Fruit fly (Drosophila melanogaster) whole organism, embryonic: ENCODE results near the gene CG13131.
A peak's percentile ranks its signal among the peaks of the same experiment; 100 is the strongest.

Source experiments
- CG10462 ChIP-seq: fragments of 200-800 bp; sonication (Bioruptor generic); optimal IDR thresholded peaks from 2 replicates; lab custom pipeline; 2016; ENCODE audit warnings: missing biosample characterization, missing genetic modification characterization
- CG11695 ChIP-seq: fragments of 200-800 bp; sonication (Bioruptor generic); IDR thresholded peaks from 3 replicates; pipeline ENCODE4 v1.3.6; 2022; ENCODE audit warnings: missing biosample characterization, missing genetic modification characterization
- CG11696 ChIP-seq: fragments of 200-800 bp; sonication (Bioruptor generic); IDR thresholded peaks from 2 replicates; pipeline ENCODE4 v1.3.6; 2022; ENCODE audit warnings: missing biosample characterization, missing genetic modification characterization
- CG12391 ChIP-seq: fragments of 200-800 bp; sonication (Bioruptor generic); optimal IDR thresholded peaks from 3 replicates; lab custom pipeline; 2018; ENCODE audit warnings: missing biosample characterization, mild to moderate bottlenecking, missing genetic modification characterization, moderate library complexity
- CG13894 ChIP-seq: fragments of 200-800 bp; sonication (Bioruptor generic); optimal IDR thresholded peaks from 3 replicates; lab custom pipeline; 2018; ENCODE audit warnings: missing biosample characterization, mild to moderate bottlenecking, missing genetic modification characterization, moderate library complexity
- CG17328 ChIP-seq: fragments of 200-800 bp; sonication (Bioruptor generic); IDR thresholded peaks from 2 replicates; pipeline ENCODE4 v1.3.6; 2022; ENCODE audit warnings: missing biosample characterization, missing genetic modification characterization
- CG30403 ChIP-seq: fragments of 200-800 bp; sonication (Bioruptor generic); optimal IDR thresholded peaks from 3 replicates; lab custom pipeline; 2016; ENCODE audit warnings: missing biosample characterization, missing genetic modification characterization
- CG32772 ChIP-seq: fragments of 200-800 bp; sonication (Bioruptor generic); IDR thresholded peaks from 2 replicates; pipeline ENCODE4 v1.3.6; 2022; ENCODE audit warnings: missing biosample characterization, missing genetic modification characterization
- CG33557 ChIP-seq: fragments of 200-800 bp; sonication (Bioruptor generic); optimal IDR thresholded peaks from 2 replicates; lab custom pipeline; 2019; ENCODE audit warnings: missing biosample characterization, mild to moderate bottlenecking, missing genetic modification characterization, moderate library complexity
- CG4424 ChIP-seq: fragments of 200-800 bp; sonication (Bioruptor generic); optimal IDR thresholded peaks from 3 replicates; lab custom pipeline; 2016; ENCODE audit warnings: missing biosample characterization, missing genetic modification characterization
- CG5180 ChIP-seq: fragments of 200-800 bp; sonication (Bioruptor generic); optimal IDR thresholded peaks from 3 replicates; lab custom pipeline; 2017; ENCODE audit warnings: missing biosample characterization, missing genetic modification characterization, mild to moderate bottlenecking, moderate library complexity, missing genetic modification reagents
- CG6175 ChIP-seq: fragments of 200-800 bp; sonication (Bioruptor generic); IDR thresholded peaks from 3 replicates; pipeline ENCODE4 v1.3.6; 2022; ENCODE audit warnings: missing biosample characterization, missing genetic modification characterization
- CG6813 ChIP-seq: fragments of 200-800 bp; sonication (Bioruptor generic); optimal IDR thresholded peaks from 2 replicates; lab custom pipeline; 2017; ENCODE audit warnings: missing biosample characterization, missing genetic modification characterization, mild to moderate bottlenecking, moderate library complexity, missing genetic modification reagents
- CG8388 ChIP-seq: fragments of 200-800 bp; sonication (Bioruptor generic); optimal IDR thresholded peaks from 2 replicates; lab custom pipeline; 2019; ENCODE audit warnings: missing biosample characterization, mild to moderate bottlenecking, missing genetic modification characterization, moderate library complexity
- CG9727 ChIP-seq: fragments of 200-800 bp; sonication (Bioruptor generic); optimal IDR thresholded peaks from 3 replicates; lab custom pipeline; 2017; ENCODE audit warnings: missing biosample characterization, mild to moderate bottlenecking, missing genetic modification characterization
- CHES-1-like ChIP-seq: fragments of 200-800 bp; sonication (Bioruptor generic); optimal IDR thresholded peaks from 2 replicates; lab custom pipeline; 2016; ENCODE audit warnings: missing biosample characterization, missing genetic modification characterization
- Dek ChIP-seq: fragments of 200-800 bp; sonication (Bioruptor generic); optimal IDR thresholded peaks from 3 replicates; lab custom pipeline; 2019; ENCODE audit warnings: missing biosample characterization, mild to moderate bottlenecking, missing genetic modification characterization, moderate library complexity
- Dp ChIP-seq: fragments of 200-800 bp; sonication (Bioruptor generic); optimal IDR thresholded peaks from 2 replicates; lab custom pipeline; 2018; ENCODE audit warnings: missing biosample characterization, mild to moderate bottlenecking, missing genetic modification characterization, moderate library complexity
- Fer2 ChIP-seq: fragments of 200-800 bp; sonication (Bioruptor generic); optimal IDR thresholded peaks from 2 replicates; lab custom pipeline; 2018; ENCODE audit warnings: missing biosample characterization, mild to moderate bottlenecking, missing genetic modification characterization, moderate library complexity
- GATAe ChIP-seq: fragments of 200-800 bp; sonication (Bioruptor generic); conservative IDR thresholded peaks from 2 replicates; pipeline ENCODE4 v1.3.6; 2022; ENCODE audit warnings: missing biosample characterization, missing genetic modification characterization
- HLH54F ChIP-seq: fragments of 200-800 bp; sonication (Bioruptor generic); optimal IDR thresholded peaks from 3 replicates; lab custom pipeline; 2016; ENCODE audit warnings: missing biosample characterization, missing genetic modification characterization
- Oli ChIP-seq: fragments of 200-800 bp; sonication (Bioruptor generic); optimal IDR thresholded peaks from 2 replicates; lab custom pipeline; 2018; ENCODE audit warnings: missing biosample characterization, mild to moderate bottlenecking, missing genetic modification characterization, moderate library complexity
- PHDP ChIP-seq: fragments of 200-800 bp; sonication (Bioruptor generic); optimal IDR thresholded peaks from 3 replicates; lab custom pipeline; 2018; ENCODE audit warnings: missing biosample characterization, mild to moderate bottlenecking, missing genetic modification characterization, moderate library complexity
- Side ChIP-seq: fragments of 200-800 bp; sonication (Bioruptor generic); optimal IDR thresholded peaks from 2 replicates; lab custom pipeline; 2016; ENCODE audit warnings: missing biosample characterization, missing genetic modification characterization
- Sox100B ChIP-seq: fragments of 200-800 bp; sonication (Bioruptor generic); optimal IDR thresholded peaks from 3 replicates; lab custom pipeline; 2018; ENCODE audit warnings: missing biosample characterization, mild to moderate bottlenecking, missing genetic modification characterization
- Usf ChIP-seq: fragments of 200-800 bp; sonication (Bioruptor generic); optimal IDR thresholded peaks from 2 replicates; lab custom pipeline; 2017; ENCODE audit warnings: missing genotype, missing biosample characterization, missing genetic modification characterization
- YL-1 ChIP-seq: fragments of 200-800 bp; sonication (Bioruptor generic); optimal IDR thresholded peaks from 3 replicates; lab custom pipeline; 2017; ENCODE audit warnings: missing biosample characterization, mild to moderate bottlenecking, missing genetic modification characterization
- ab ChIP-seq: fragments of 200-800 bp; sonication (Bioruptor generic); optimal IDR thresholded peaks from 2 replicates; lab custom pipeline; 2016; ENCODE audit warnings: missing biosample characterization, missing genetic modification characterization
- abd-A ChIP-seq: fragments of 200-800 bp; sonication (Bioruptor generic); optimal IDR thresholded peaks from 3 replicates; lab custom pipeline; 2019; ENCODE audit warnings: missing biosample characterization, mild to moderate bottlenecking, missing genetic modification characterization, moderate library complexity
- ase ChIP-seq: fragments of 200-800 bp; sonication (Bioruptor generic); IDR thresholded peaks from 3 replicates; pipeline ENCODE4 v1.3.6; 2022; ENCODE audit warnings: missing biosample characterization, missing genetic modification characterization
- bab2 ChIP-seq: fragments of 200-800 bp; sonication (Bioruptor generic); optimal IDR thresholded peaks from 2 replicates; lab custom pipeline; 2016; ENCODE audit warnings: missing biosample characterization, missing genetic modification characterization
- cad ChIP-seq: fragments of >200 bp; optimal IDR thresholded peaks from 2 replicates; lab custom pipeline; 2017; ENCODE audit warnings: missing biosample characterization, missing genetic modification characterization
- cato ChIP-seq: fragments of 200-800 bp; sonication (Bioruptor generic); optimal IDR thresholded peaks from 2 replicates; lab custom pipeline; 2016; ENCODE audit warnings: missing biosample characterization, missing genetic modification characterization, borderline replicate concordance
- caup ChIP-seq: fragments of 200-800 bp; sonication (Bioruptor generic); optimal IDR thresholded peaks from 3 replicates; lab custom pipeline; 2017; ENCODE audit warnings: missing biosample characterization, mild to moderate bottlenecking, missing genetic modification characterization, moderate library complexity; ENCODE audit not compliant: severe bottlenecking
- crc ChIP-seq: fragments of 200-800 bp; sonication (Bioruptor generic); optimal IDR thresholded peaks from 2 replicates; lab custom pipeline; 2016; ENCODE audit warnings: missing biosample characterization, missing genetic modification characterization
- danr ChIP-seq: fragments of 200-800 bp; sonication (Bioruptor generic); IDR thresholded peaks from 2 replicates; pipeline ENCODE4 v1.3.6; 2022; ENCODE audit warnings: missing biosample characterization, missing genetic modification characterization
- dmrt11E ChIP-seq: fragments of 200-800 bp; sonication (Bioruptor generic); optimal IDR thresholded peaks from 3 replicates; lab custom pipeline; 2018; ENCODE audit warnings: missing biosample characterization, mild to moderate bottlenecking, missing genetic modification characterization, moderate library complexity
- fd102C ChIP-seq: fragments of 200-800 bp; sonication (Bioruptor generic); optimal IDR thresholded peaks from 2 replicates; lab custom pipeline; 2018; ENCODE audit warnings: missing biosample characterization, mild to moderate bottlenecking, missing genetic modification characterization, moderate library complexity
- fu2 ChIP-seq: fragments of 200-800 bp; sonication (Bioruptor generic); optimal IDR thresholded peaks from 2 replicates; lab custom pipeline; 2016; ENCODE audit warnings: missing biosample characterization, missing genetic modification characterization
- grau ChIP-seq: fragments of 200-800 bp; optimal IDR thresholded peaks from 3 replicates; lab custom pipeline; 2019; ENCODE audit warnings: missing biosample characterization, mild to moderate bottlenecking, missing genetic modification characterization, moderate library complexity
- grn ChIP-seq: fragments of 200-800 bp; sonication (Bioruptor generic); optimal IDR thresholded peaks from 3 replicates; lab custom pipeline; 2017; ENCODE audit warnings: missing biosample characterization, missing genetic modification characterization
- gro ChIP-seq: fragments of 200-800 bp; sonication (Bioruptor generic); optimal IDR thresholded peaks from 2 replicates; lab custom pipeline; 2016; ENCODE audit warnings: missing biosample characterization, missing genetic modification characterization
- ham ChIP-seq: fragments of 200-800 bp; sonication (Bioruptor generic); IDR thresholded peaks from 2 replicates; pipeline ENCODE4 v1.3.6; 2022; ENCODE audit warnings: missing biosample characterization, missing genetic modification characterization
- mirr ChIP-seq: fragments of 200-800 bp; sonication (Bioruptor generic); optimal IDR thresholded peaks from 3 replicates; lab custom pipeline; 2018; ENCODE audit warnings: missing biosample characterization, mild to moderate bottlenecking, missing genetic modification characterization
- nerfin-1 ChIP-seq: fragments of 200-800 bp; sonication (Bioruptor generic); optimal IDR thresholded peaks from 3 replicates; lab custom pipeline; 2019; ENCODE audit warnings: missing biosample characterization, mild to moderate bottlenecking, missing genetic modification characterization, moderate library complexity
- oc ChIP-seq: fragments of 200-800 bp; sonication (Bioruptor generic); optimal IDR thresholded peaks from 2 replicates; lab custom pipeline; 2018; ENCODE audit warnings: missing biosample characterization, mild to moderate bottlenecking, missing genetic modification characterization, moderate library complexity
- org-1 ChIP-seq: fragments of 200-800 bp; sonication (Bioruptor generic); optimal IDR thresholded peaks from 2 replicates; lab custom pipeline; 2017; ENCODE audit warnings: missing biosample characterization, missing genetic modification characterization
- pfk ChIP-seq: fragments of 200-800 bp; sonication (Bioruptor generic); optimal IDR thresholded peaks from 2 replicates; lab custom pipeline; 2018; ENCODE audit warnings: missing biosample characterization, mild to moderate bottlenecking, missing genetic modification characterization, moderate library complexity
- toy ChIP-seq: fragments of 200-800 bp; sonication (Bioruptor generic); IDR thresholded peaks from 2 replicates; pipeline ENCODE4 v1.3.6; 2022; ENCODE audit warnings: missing biosample characterization, missing genetic modification characterization
- trem ChIP-seq: fragments of 200-800 bp; optimal IDR thresholded peaks from 3 replicates; lab custom pipeline; 2019; ENCODE audit warnings: missing biosample characterization, mild to moderate bottlenecking, missing genetic modification characterization, moderate library complexity
- z ChIP-seq: fragments of 200-800 bp; sonication (Bioruptor generic); IDR thresholded peaks from 3 replicates; pipeline ENCODE4 v1.3.6; 2022; ENCODE audit warnings: missing biosample characterization, missing genetic modification characterization

The CG13131 gene

dm6 chr2L:10057236-10057635, 40.0 kb upstream of the CG13131 start (continued):
- no peak for TF ChIP-seq fd102C (GFP tag; lab: Kevin White, UChicago)
- TF ChIP-seq ham, result no peak
- TF ChIP-seq Side (GFP tag; lab: Kevin White, UChicago), result peak; percentile 78
- peak; percentile 48; the same call in 1 of the 2 replicates for TF ChIP-seq danr
- TF ChIP-seq cad (GFP tag; lab: Kevin White, UChicago), result no peak
- TF ChIP-seq mirr (GFP tag; lab: Kevin White, UChicago), result no peak
- peak; percentile 70; the same call in 2 of the 3 replicates for TF ChIP-seq CG11695 (GFP tag; lab: Robert Waterston, UW)
- TF ChIP-seq Oli (tag; lab: Kevin White, UChicago), result peak; percentile 73
- peak; percentile 57 for TF ChIP-seq org-1 (GFP tag; lab: Kevin White, UChicago)
- TF ChIP-seq z (GFP tag; lab: Robert Waterston, UW), result no peak
- TF ChIP-seq abd-A (tag; lab: Kevin White, UChicago), result no peak
- peak; percentile 50 for TF ChIP-seq trem
- TF ChIP-seq CG6813 (GFP tag; lab: Kevin White, UChicago), result peak; percentile 58
- peak; percentile 56 for TF ChIP-seq Usf (GFP tag; lab: Kevin White, UChicago)
- TF ChIP-seq gro (GFP tag; lab: Kevin White, UChicago), result no peak
- peak; percentile 46; the same call in 1 of the 3 replicates for TF ChIP-seq CG6175 (GFP tag; lab: Robert Waterston, UW)
- TF ChIP-seq CG5180 (GFP tag; lab: Kevin White, UChicago), result peak; percentile 24
- TF ChIP-seq toy (GFP tag; lab: Robert Waterston, UW), result 0 out of 2 replicates have a peak, but pooled peaks have one; percentile 34
- peak; percentile 44 for TF ChIP-seq PHDP (tag; lab: Kevin White, UChicago)
- TF ChIP-seq crc (GFP tag; lab: Kevin White, UChicago), result peak; percentile 51
- peak; percentile 51 for TF ChIP-seq grau (tag; lab: Kevin White, UChicago)
- TF ChIP-seq cato (GFP tag; lab: Kevin White, UChicago), result peak; percentile 12
- TF ChIP-seq HLH54F (GFP tag; lab: Kevin White, UChicago), result peak; percentile 59
- TF ChIP-seq CG13894 (tag; lab: Kevin White, UChicago), result no peak
- TF ChIP-seq fu2 (GFP tag; lab: Kevin White, UChicago), result peak; percentile 41
- TF ChIP-seq CG8388 (GFP tag; lab: Kevin White, UChicago), result peak; percentile 60
- TF ChIP-seq caup (GFP tag; lab: Kevin White, UChicago), result peak; percentile 38
- no peak for TF ChIP-seq pfk (GFP tag; lab: Kevin White, UChicago)
- TF ChIP-seq CG17328, result peak; percentile 91
- TF ChIP-seq ab (GFP tag; lab: Kevin White, UChicago), result no peak
- TF ChIP-seq CG10462, result peak; percentile 44
- TF ChIP-seq grn, result no peak
- no peak for TF ChIP-seq Dp
- peak; percentile 60 for TF ChIP-seq Sox100B (GFP tag; lab: Kevin White, UChicago)
- peak; percentile 56; the same call in 1 of the 2 replicates for TF ChIP-seq CG11696 (GFP tag; lab: Robert Waterston, UW)
- TF ChIP-seq YL-1, result peak; percentile 28
- no peak for TF ChIP-seq Fer2 (tag; lab: Kevin White, UChicago)
- peak; percentile 79 for TF ChIP-seq CG9727 (GFP tag; lab: Kevin White, UChicago)
- no peak for TF ChIP-seq Dek (tag; lab: Kevin White, UChicago)
- peak; percentile 88 for TF ChIP-seq dmrt11E
- TF ChIP-seq CG4424 (GFP tag; lab: Kevin White, UChicago), result peak; percentile 85
- peak; percentile 73 for TF ChIP-seq oc (tag; lab: Kevin White, UChicago)
- TF ChIP-seq CG12391 (tag; lab: Kevin White, UChicago), result peak; percentile 58
- peak; percentile 88 for TF ChIP-seq CG32772
- peak; percentile 72 for TF ChIP-seq bab2 (GFP tag; lab: Kevin White, UChicago)
- TF ChIP-seq GATAe, result no peak
- TF ChIP-seq CG33557 (GFP tag; lab: Kevin White, UChicago), result peak; percentile 9
- TF ChIP-seq ase (GFP tag; lab: Robert Waterston, UW), result peak; percentile 81
- no peak for TF ChIP-seq CHES-1-like (GFP tag; lab: Kevin White, UChicago)
- TF ChIP-seq nerfin-1 (tag; lab: Kevin White, UChicago), result no peak
- TF ChIP-seq CG30403 (GFP tag; lab: Kevin White, UChicago), result peak; percentile 63
